Fruit fly (Drosophila melanogaster) whole organism: Measurements from ENCODE around the gene mei-9.

Source experiments
- CG8478 ChIP-seq: fragments of >200 bp; optimal IDR thresholded peaks from 2 replicates; lab custom pipeline; 2018; ENCODE audit warnings: inconsistent platforms
- Dll ChIP-seq: fragments of >200 bp; optimal IDR thresholded peaks from 2 replicates; lab custom pipeline; 2017
- EcR ChIP-seq, 2 experiments: fragments of >200 bp; optimal IDR thresholded peaks; 2 replicates each; lab custom pipeline; 2017; ENCODE audit warnings: missing biosample characterization in 2 of 2, missing genetic modification characterization in 2 of 2, missing genetic modification reagents in 2 of 2
- psq ChIP-seq: fragments of >200 bp; optimal IDR thresholded peaks from 2 replicates; lab custom pipeline; 2017
- usp ChIP-seq: fragments of >200 bp; optimal IDR thresholded peaks from 2 replicates; lab custom pipeline; 2017; ENCODE audit warnings: missing biosample characterization, missing genetic modification characterization, mixed read lengths

DNA sequence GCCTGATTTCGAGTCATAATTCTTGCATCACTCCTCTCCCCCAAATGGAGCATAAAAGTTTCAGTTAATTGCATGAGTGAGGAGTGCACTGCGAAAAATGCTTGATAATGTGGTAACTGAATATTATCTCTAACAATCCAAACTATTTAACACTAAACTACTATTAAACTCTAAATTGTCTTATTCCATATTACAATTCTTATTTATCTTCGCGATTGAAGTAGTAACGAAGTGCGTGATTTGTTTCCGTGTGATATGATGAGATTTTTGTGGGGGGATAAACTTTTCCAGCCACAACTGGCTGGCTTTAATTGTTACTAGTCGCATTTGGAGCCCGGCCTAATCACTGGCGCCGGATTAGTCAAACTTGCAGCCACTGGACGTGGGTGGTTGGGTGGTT, 54.3 kb downstream of the mei-9 start:
- no peak for TF ChIP-seq Dll (lab: Kevin White, UChicago)
- no peak for TF ChIP-seq CG8478 (lab: Kevin White, UChicago)
- TF ChIP-seq psq (lab: Kevin White, UChicago) = no peak
- TF ChIP-seq EcR (GFP tag; optimal IDR thresholded peaks at IDR 0.05; lab: Kevin White, UChicago) = no peak
- TF ChIP-seq usp = no peak
